Worm (Caenorhabditis elegans) whole organism, L3 larva: ENCODE data around the gene srd-45.

Experiments used
- R02D3.7 ChIP-seq: fragments of 150-350 bp; optimal IDR thresholded peaks from 2 replicates; lab custom pipeline; 2014; ENCODE audit warnings: missing biosample characterization, missing genetic modification characterization
- ZK546.5 ChIP-seq: sonication (generic microtip); optimal IDR thresholded peaks from 2 replicates; lab custom pipeline; 2017; ENCODE audit warnings: missing biosample characterization, missing genetic modification characterization
- aly-2 ChIP-seq: fragments of 150-350 bp; optimal IDR thresholded peaks from 2 replicates; lab custom pipeline; 2014; ENCODE audit warnings: missing biosample characterization, missing genetic modification characterization
- ama-1 ChIP-seq: fragments of 150-350 bp; optimal IDR thresholded peaks from 2 replicates; lab custom pipeline; 2018
- ceh-16 ChIP-seq: sonication (generic microtip); optimal IDR thresholded peaks from 2 replicates; lab custom pipeline; 2017; ENCODE audit warnings: missing biosample characterization, missing genetic modification characterization
- ceh-82 ChIP-seq: fragments of 150-350 bp; optimal IDR thresholded peaks from 2 replicates; lab custom pipeline; 2014; ENCODE audit warnings: missing biosample characterization, missing genetic modification characterization
- ceh-9 ChIP-seq: sonication (generic microtip); optimal IDR thresholded peaks from 2 replicates; lab custom pipeline; 2018; ENCODE audit warnings: missing biosample characterization, missing genetic modification characterization
- daf-12 ChIP-seq: fragments of 150-350 bp; optimal IDR thresholded peaks from 2 replicates; lab custom pipeline; 2014; ENCODE audit warnings: missing biosample characterization, missing genetic modification reagents, missing genetic modification characterization
- egl-5 ChIP-seq: fragments of 150-350 bp; optimal IDR thresholded peaks from 2 replicates; lab custom pipeline; 2017; ENCODE audit warnings: missing biosample characterization, missing genetic modification reagents, missing genetic modification characterization, inconsistent platforms
- elt-2 ChIP-seq: sonication (generic microtip); optimal IDR thresholded peaks from 2 replicates; lab custom pipeline; 2016; ENCODE audit warnings: missing genetic modification reagents, mild to moderate bottlenecking, missing genetic modification characterization, missing compliant biosample characterization
- elt-3 ChIP-seq, 3 experiments: fragments of 150-350 bp in 1 of 3; sonication (generic microtip) in 2 of 3; optimal IDR thresholded peaks; 2 replicates in 2 of 3; 4 replicates in 1 of 3; lab custom pipeline; 2014 to 2017; ENCODE audit warnings: missing biosample characterization in 3 of 3, missing genetic modification characterization in 3 of 3
- eor-1 ChIP-seq, 2 experiments: fragments of 150-350 bp; optimal IDR thresholded peaks; 2 replicates each; lab custom pipeline; 2014 to 2018; ENCODE audit warnings: missing biosample characterization in 2 of 2, missing genetic modification characterization in 2 of 2
- fkh-10 ChIP-seq: sonication (generic microtip); optimal IDR thresholded peaks from 2 replicates; lab custom pipeline; 2017; ENCODE audit warnings: missing biosample characterization, missing genetic modification reagents, missing genetic modification characterization
- fos-1 ChIP-seq: fragments of 150-350 bp; optimal IDR thresholded peaks from 2 replicates; lab custom pipeline; 2014; ENCODE audit warnings: missing biosample characterization, missing genetic modification characterization
- hmg-11 ChIP-seq: sonication (generic microtip); optimal IDR thresholded peaks from 2 replicates; lab custom pipeline; 2016; ENCODE audit warnings: missing genetic modification characterization, missing compliant biosample characterization
- jun-1 ChIP-seq: fragments of 150-350 bp; optimal IDR thresholded peaks from 2 replicates; lab custom pipeline; 2014; ENCODE audit warnings: missing biosample characterization, missing genetic modification reagents, missing genetic modification characterization
- lin-15B ChIP-seq: fragments of 150-350 bp; optimal IDR thresholded peaks from 2 replicates; lab custom pipeline; 2014; ENCODE audit warnings: missing biosample characterization, missing genetic modification characterization
- lin-39 ChIP-seq: fragments of 150-350 bp; optimal IDR thresholded peaks from 2 replicates; lab custom pipeline; 2018; ENCODE audit warnings: missing biosample characterization, missing genetic modification reagents, missing genetic modification characterization
- lsy-12 ChIP-seq: sonication (generic microtip); optimal IDR thresholded peaks from 2 replicates; lab custom pipeline; 2016; ENCODE audit warnings: mild to moderate bottlenecking, missing genetic modification characterization, missing compliant biosample characterization
- mdl-1 ChIP-seq: fragments of 150-350 bp; optimal IDR thresholded peaks from 2 replicates; lab custom pipeline; 2014; ENCODE audit warnings: missing biosample characterization, missing genetic modification characterization
- mml-1 ChIP-seq: fragments of 150-350 bp; sonication (generic microtip); optimal IDR thresholded peaks from 3 replicates; lab custom pipeline; 2014; ENCODE audit warnings: missing biosample characterization, missing genetic modification characterization
- nhr-11 ChIP-seq: fragments of 150-350 bp; optimal IDR thresholded peaks from 2 replicates; lab custom pipeline; 2014; ENCODE audit warnings: missing biosample characterization, missing genetic modification characterization
- nhr-12 ChIP-seq: fragments of 150-350 bp; optimal IDR thresholded peaks from 2 replicates; lab custom pipeline; 2014; ENCODE audit warnings: missing biosample characterization, missing genetic modification characterization
- nhr-23 ChIP-seq: fragments of 150-350 bp; optimal IDR thresholded peaks from 2 replicates; lab custom pipeline; 2014; ENCODE audit warnings: missing biosample characterization, missing genetic modification reagents, missing genetic modification characterization
- nhr-25 ChIP-seq: sonication (generic microtip); optimal IDR thresholded peaks from 2 replicates; lab custom pipeline; 2017; ENCODE audit warnings: missing biosample characterization, missing genetic modification characterization
- nhr-28 ChIP-seq: fragments of 150-350 bp; optimal IDR thresholded peaks from 2 replicates; lab custom pipeline; 2014; ENCODE audit warnings: missing biosample characterization, missing genetic modification characterization
- nhr-43 ChIP-seq: sonication (generic microtip); optimal IDR thresholded peaks from 2 replicates; lab custom pipeline; 2016; ENCODE audit warnings: mild to moderate bottlenecking, missing genetic modification characterization, missing compliant biosample characterization; ENCODE audit not compliant: poor library complexity, severe bottlenecking
- nhr-67 ChIP-seq: fragments of 150-350 bp; optimal IDR thresholded peaks from 2 replicates; lab custom pipeline; 2014; ENCODE audit warnings: missing biosample characterization, missing genetic modification characterization
- nhr-76 ChIP-seq: fragments of 150-350 bp; sonication (generic microtip); optimal IDR thresholded peaks from 5 replicates; lab custom pipeline; 2014; ENCODE audit warnings: missing biosample characterization, missing genetic modification characterization
- nhr-77 ChIP-seq: fragments of 150-350 bp; optimal IDR thresholded peaks from 2 replicates; lab custom pipeline; 2014; ENCODE audit warnings: missing biosample characterization, missing genetic modification characterization
- pha-4 ChIP-seq: fragments of 150-350 bp; optimal IDR thresholded peaks from 2 replicates; lab custom pipeline; 2014; ENCODE audit warnings: missing biosample characterization, missing genetic modification reagents, missing genetic modification characterization
- pqm-1 ChIP-seq: fragments of 150-350 bp; optimal IDR thresholded peaks from 2 replicates; lab custom pipeline; 2017; ENCODE audit warnings: missing biosample characterization, missing genetic modification characterization, inconsistent platforms
- skn-1 ChIP-seq: fragments of 150-350 bp; optimal IDR thresholded peaks from 2 replicates; lab custom pipeline; 2014; ENCODE audit warnings: missing biosample characterization, missing genetic modification characterization
- snpc-4 ChIP-seq: fragments of 150-350 bp; optimal IDR thresholded peaks from 2 replicates; lab custom pipeline; 2014; ENCODE audit warnings: missing biosample characterization, missing genetic modification characterization
- tbx-2 ChIP-seq: sonication (generic microtip); optimal IDR thresholded peaks from 2 replicates; lab custom pipeline; 2016; ENCODE audit warnings: mild to moderate bottlenecking, missing genetic modification characterization, missing compliant biosample characterization
- unc-39 ChIP-seq: sonication (generic microtip); optimal IDR thresholded peaks from 4 replicates; lab custom pipeline; 2017; ENCODE audit warnings: missing biosample characterization, missing genetic modification characterization
- zag-1 ChIP-seq: fragments of 150-350 bp; optimal IDR thresholded peaks from 2 replicates; lab custom pipeline; 2014; ENCODE audit warnings: missing biosample characterization, missing genetic modification characterization
- ztf-11 ChIP-seq: fragments of 150-350 bp; optimal IDR thresholded peaks from 2 replicates; lab custom pipeline; 2014; ENCODE audit warnings: missing biosample characterization, missing genetic modification characterization
- ztf-4 ChIP-seq: fragments of 150-350 bp; optimal IDR thresholded peaks from 2 replicates; lab custom pipeline; 2014; ENCODE audit warnings: missing biosample characterization, missing genetic modification characterization

Gene srd-45

DNA sequence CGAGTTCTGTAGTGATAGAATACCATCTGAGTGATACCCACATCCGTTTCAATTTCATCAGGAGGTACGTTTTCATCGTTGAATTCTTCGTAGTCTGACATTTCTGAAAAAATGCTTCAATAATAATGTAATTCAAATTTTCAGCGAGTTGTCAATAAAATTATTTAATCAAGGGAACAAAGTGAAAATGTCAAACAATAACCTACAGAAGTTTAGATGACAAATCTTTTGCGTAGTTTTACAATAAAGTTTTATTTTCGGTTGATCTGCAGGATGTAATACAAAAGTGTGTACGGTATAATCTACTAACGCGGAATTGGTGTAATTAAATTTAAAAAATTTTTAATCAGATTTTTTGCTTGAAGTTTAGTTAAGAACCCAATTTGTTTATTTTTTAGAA lies 40.5 kb upstream of the srd-45 start, which contains the start of gene C04B4.5:
Gene C04B4.5, minus strand, starts transcription at position 101 of the 400 bp plus-strand sequence.
- TF ChIP-seq eor-1 (tag; optimal IDR thresholded peaks at IDR 0.05; lab: Kevin White, UChicago) (no peak), mdl-1 (tag; lab: Kevin White, UChicago) (no peak), elt-2 (tag; lab: Kevin White, UChicago) (no peak), ceh-16 (no peak), ztf-11 (no peak), pqm-1 (tag; lab: Kevin White, UChicago) (no peak), zag-1 (tag; lab: Kevin White, UChicago) (no peak), tbx-2 (tag; lab: Kevin White, UChicago) (no peak), egl-5 (tag; lab: Kevin White, UChicago) (no peak), nhr-77 (tag; lab: Kevin White, UChicago) (no peak), daf-12 (tag; lab: Kevin White, UChicago) (no peak), mml-1 (no peak)

DNA sequence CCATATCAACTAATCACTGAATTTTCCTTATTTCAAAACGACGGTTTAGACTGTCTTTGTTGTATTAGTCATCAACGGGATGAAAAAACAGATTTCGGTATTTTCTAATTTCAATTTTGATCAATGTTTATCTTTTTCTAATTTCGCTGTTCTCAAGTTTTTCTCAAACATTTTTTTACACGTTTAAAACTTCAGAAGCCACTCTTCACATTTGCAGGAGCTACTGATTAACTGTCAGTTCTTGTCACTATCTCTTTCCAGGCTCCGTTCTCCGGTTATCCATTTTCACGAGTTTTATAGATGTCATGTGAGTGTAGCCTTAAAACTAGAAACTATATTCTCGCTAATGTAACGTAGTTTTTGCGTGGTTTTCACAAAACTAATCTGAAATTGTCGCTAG lies 38.2 kb upstream of the srd-45 start, which contains the start of gene C04B4.4:
Gene C04B4.4, plus strand, starts transcription at position 301 of the 400 bp plus-strand sequence.
- no peak for TF ChIP-seq ceh-82 (tag; lab: Kevin White, UChicago)
- TF ChIP-seq nhr-11 = no peak
- TF ChIP-seq unc-39 (tag; lab: Kevin White, UChicago) = no peak
- no peak for TF ChIP-seq ceh-9 (tag; lab: Kevin White, UChicago)
- no peak for TF ChIP-seq nhr-12 (tag; lab: Kevin White, UChicago)
- TF ChIP-seq nhr-77 (tag; lab: Kevin White, UChicago) = no peak
- TF ChIP-seq elt-2 (tag; lab: Kevin White, UChicago) = no peak
- no peak for TF ChIP-seq nhr-67 (tag; lab: Kevin White, UChicago)
- no peak for TF ChIP-seq jun-1 (tag; lab: Kevin White, UChicago)
- TF ChIP-seq lin-15B (tag; lab: Kevin White, UChicago) = no peak
- no peak for TF ChIP-seq fkh-10 (GFP tag; lab: Kevin White, UChicago)
- TF ChIP-seq mml-1 = no peak
- TF ChIP-seq, all 47 proteins: peak for 0

DNA sequence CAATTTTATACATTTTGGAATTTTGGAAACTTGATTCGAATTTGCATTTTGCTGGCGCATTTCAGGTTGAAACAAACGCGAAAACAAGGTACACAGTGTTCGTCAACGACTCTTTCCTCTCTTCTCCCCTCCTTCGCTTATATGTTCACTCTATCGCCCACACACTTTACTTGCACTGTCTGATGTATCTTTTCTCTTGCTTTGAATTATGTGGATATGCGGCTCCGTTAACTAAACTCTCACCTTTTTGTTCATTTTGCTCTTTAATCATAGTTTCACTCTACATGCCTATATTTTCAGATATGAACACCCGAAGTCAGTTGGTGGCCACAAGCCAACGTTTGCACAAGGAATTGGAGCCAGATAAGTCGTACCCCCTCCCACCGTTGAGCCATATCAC lies 34.5 kb upstream of the srd-45 start, which contains the start of gene W06D11.1:
Gene W06D11.1, plus strand, starts transcription at position 301 of the 400 bp plus-strand sequence.
- TF ChIP-seq snpc-4 (tag; lab: Kevin White, UChicago) (no peak), lsy-12 (tag; lab: Kevin White, UChicago) (no peak), R02D3.7 (tag; lab: Kevin White, UChicago) (no peak), pqm-1 (tag; lab: Kevin White, UChicago) (no peak), fos-1 (tag; lab: Kevin White, UChicago) (no peak), egl-5 (tag; lab: Kevin White, UChicago) (no peak), nhr-43 (tag; lab: Kevin White, UChicago) (no peak), aly-2 (tag; lab: Kevin White, UChicago) (no peak), skn-1 (tag; lab: Kevin White, UChicago) (no peak), ama-1 (lab: Kevin White, UChicago) (no peak), nhr-76 (tag; lab: Kevin White, UChicago) (no peak), ceh-82 (tag; lab: Kevin White, UChicago) (no peak), elt-3 (tag; optimal IDR thresholded peaks at IDR 0.05; lab: Kevin White, UChicago) (no peak), nhr-12 (tag; lab: Kevin White, UChicago) (no peak), nhr-23 (tag; lab: Kevin White, UChicago) (no peak), jun-1 (tag; lab: Kevin White, UChicago) (no peak), nhr-25 (tag; lab: Kevin White, UChicago) (no peak), ztf-4 (no peak)

DNA sequence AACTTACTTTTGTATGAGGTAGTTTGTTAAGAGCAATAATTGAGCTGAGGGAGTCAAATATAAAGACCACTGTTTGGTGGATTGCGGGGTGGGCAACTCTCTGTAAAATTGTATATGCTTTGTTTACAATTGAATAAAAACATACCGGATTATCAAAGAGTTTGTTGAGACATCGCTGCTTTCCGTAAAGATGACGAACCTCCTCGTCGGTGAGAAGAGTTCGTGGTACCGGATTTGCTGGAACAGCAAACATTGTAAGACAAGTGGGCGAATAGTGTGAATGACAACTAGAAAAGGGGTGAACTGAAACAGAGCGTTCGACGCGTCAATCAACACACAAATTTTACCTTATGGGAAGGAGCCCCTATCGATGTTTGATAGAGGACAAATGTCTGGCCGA lies 32.4 kb upstream of the srd-45 start, which contains the start of gene W06D11.2:
Gene W06D11.2, minus strand, starts transcription at position 339 of the 400 bp plus-strand sequence.
- TF ChIP-seq nhr-28 (no peak), nhr-25 (tag; lab: Kevin White, UChicago) (no peak), fos-1 (tag; lab: Kevin White, UChicago) (no peak), ZK546.5 (tag; lab: Kevin White, UChicago) (no peak), R02D3.7 (tag; lab: Kevin White, UChicago) (no peak), fkh-10 (GFP tag; lab: Kevin White, UChicago) (no peak), pha-4 (tag; lab: Kevin White, UChicago) (no peak), lsy-12 (tag; lab: Kevin White, UChicago) (no peak), mml-1 (no peak), elt-2 (tag; lab: Kevin White, UChicago) (no peak), aly-2 (tag; lab: Kevin White, UChicago) (no peak), hmg-11 (no peak), eor-1 (tag; optimal IDR thresholded peaks at IDR 0.05; lab: Kevin White, UChicago) (no peak), mdl-1 (tag; lab: Kevin White, UChicago) (no peak), egl-5 (tag; lab: Kevin White, UChicago) (no peak), lin-39 (tag; lab: Kevin White, UChicago) (no peak)
